Worm (Caenorhabditis elegans): ENCODE measurements around the gene F26F2.5.
"Not testable (repeated sequence)": the region's sequence is repeated elsewhere in the genome, so short reads cannot be mapped to it uniquely, and the experiment has no call there.

ce11 chrV:20564054-20564453, 9.4 kb upstream of the F26F2.5 start, which contains the start of gene F26F2.13:
- TF ChIP-seq snpc-4, nhr-77, elt-2, nhr-23, unc-39, ceh-28, fkh-2 (tag; optimal IDR thresholded peaks at IDR 0.05): not testable (repeated sequence)
